Comparison of ENCODE assay signal across 3 fruit fly cellular contexts in the genomic region with DNA sequence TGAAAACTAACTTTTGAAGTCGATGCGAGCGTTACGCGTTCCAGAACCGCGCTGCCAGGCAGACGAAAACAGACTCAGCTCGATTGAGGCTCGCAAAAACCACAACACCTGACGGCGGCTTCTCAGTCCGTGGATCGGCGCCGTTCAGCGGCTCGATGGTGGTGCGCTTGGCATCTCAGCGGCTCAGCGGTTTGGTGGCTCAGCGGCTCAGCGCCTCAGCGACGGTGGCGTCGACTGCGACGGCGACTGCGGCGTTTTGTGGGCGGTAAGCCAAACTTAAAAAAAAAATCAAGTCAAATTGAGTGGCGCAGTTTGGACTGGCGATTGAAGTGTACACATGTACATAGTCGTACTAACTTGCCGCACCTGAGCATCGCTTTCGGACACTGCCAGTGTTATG.
TF ChIP-seq lines count a peak whose summit lies in the region.

A gene (minus strand): TSS at position 41 of the 400 bp plus-strand sequence.

- TF ChIP-seq CTCF in whole organism, embryonic (GFP tag; optimal IDR thresholded peaks at IDR 0.05; lab: Kevin White, UChicago), result no peak

TF ChIP-seq in whole organism, embryonic, 481 proteins besides CTCF, POLR2A, EP300 and RAD21:
- TF ChIP-seq CG10209 (GFP tag; optimal IDR thresholded peaks at IDR 0.05; lab: Kevin White, UChicago), result no peak
- TF ChIP-seq chinmo (GFP tag; IDR thresholded peaks at IDR 0.05; lab: Robert Waterston, UW; ENCODE audit: partially characterized antibody), result 0 out of 4 replicates have a peak, but pooled peaks have one; percentile 51
- TF ChIP-seq z (GFP tag; IDR thresholded peaks at IDR 0.05; lab: Robert Waterston, UW), result 0 out of 3 replicates have a peak, but pooled peaks have one; percentile 11
- peak; percentile 85 for TF ChIP-seq Adf1 (GFP tag; IDR thresholded peaks at IDR 0.05; lab: Robert Waterston, UW)

TF ChIP-seq in whole organism, prepupa, 60 proteins besides CTCF, POLR2A, EP300 and RAD21:
- TF ChIP-seq CG6792 (GFP tag; optimal IDR thresholded peaks at IDR 0.05; lab: Kevin White, UChicago) (no peak), eg (GFP tag; IDR thresholded peaks at IDR 0.05; lab: Robert Waterston, UW) (0 out of 3 replicates have a peak, but pooled peaks have one; percentile 18)

TF ChIP-seq in whole organism, pupa, 21 proteins besides CTCF, POLR2A, EP300 and RAD21:
- no peak for TF ChIP-seq EcR (GFP tag; optimal IDR thresholded peaks at IDR 0.05; lab: Kevin White, UChicago)
- 0 out of 3 replicates have a peak, but pooled peaks have one; percentile 26 for TF ChIP-seq CG4496 (GFP tag; IDR thresholded peaks at IDR 0.05; lab: Robert Waterston, UW)
- peak; percentile 9; the same call in 1 of the 2 replicates for TF ChIP-seq Ets98B (GFP tag; IDR thresholded peaks at IDR 0.05; lab: Robert Waterston, UW)
- no peak for TF ChIP-seq CG34367 (tag; optimal IDR thresholded peaks at IDR 0.05; lab: Kevin White, UChicago)
TF ChIP-seq in whole organism, pupa: peak in this region for 2.
